Worm (Caenorhabditis elegans) whole organism, young adult: ENCODE data around the gene C10G8.3.

ENCODE experiments used
- B0019.2 ChIP-seq: fragments of 200-800 bp; sonication (Bioruptor generic); conservative IDR thresholded peaks from 2 replicates; pipeline ENCODE4 v1.3.6; 2022; ENCODE audit warnings: missing genetic modification reagents, missing genetic modification characterization, missing compliant biosample characterization
- B0261.1 ChIP-seq: sonication (generic microtip); optimal IDR thresholded peaks from 2 replicates; lab custom pipeline; 2016; ENCODE audit warnings: mild to moderate bottlenecking, missing genetic modification characterization, moderate library complexity, missing compliant biosample characterization
- B0336.3 ChIP-seq: fragments of 200-800 bp; sonication (Bioruptor generic); IDR thresholded peaks from 2 replicates; pipeline ENCODE4 v1.3.6; 2022; ENCODE audit warnings: missing genetic modification characterization, missing compliant biosample characterization
- F22D6.2 ChIP-seq: sonication (generic microtip); optimal IDR thresholded peaks from 2 replicates; lab custom pipeline; 2016; ENCODE audit warnings: mild to moderate bottlenecking, missing genetic modification characterization, missing compliant biosample characterization
- F33H1.4 ChIP-seq: fragments of 200-800 bp; sonication (Bioruptor generic); IDR thresholded peaks from 2 replicates; pipeline ENCODE4 v1.3.6; 2022; ENCODE audit warnings: missing genetic modification reagents, missing genetic modification characterization, missing compliant biosample characterization
- F37B4.10 ChIP-seq: fragments of 200-800 bp; sonication (Bioruptor generic); IDR thresholded peaks from 2 replicates; pipeline ENCODE4 v1.3.6; 2022; ENCODE audit warnings: missing genetic modification characterization, missing compliant biosample characterization
- F49E8.2 ChIP-seq: sonication (generic microtip); optimal IDR thresholded peaks from 3 replicates; lab custom pipeline; 2017; ENCODE audit warnings: missing genetic modification characterization, mild to moderate bottlenecking, missing compliant biosample characterization, antibody characterized with exemption, moderate library complexity; ENCODE audit not compliant: insufficient read depth
- F55B11.4 ChIP-seq: sonication (generic microtip); optimal IDR thresholded peaks from 2 replicates; lab custom pipeline; 2016; ENCODE audit warnings: missing compliant biosample characterization, missing genetic modification characterization, borderline replicate concordance; ENCODE audit not compliant: insufficient read depth
- T07F8.4 ChIP-seq: sonication (generic microtip); optimal IDR thresholded peaks from 2 replicates; lab custom pipeline; 2016; ENCODE audit warnings: mild to moderate bottlenecking, missing genetic modification characterization, moderate library complexity, missing compliant biosample characterization
- T26A5.8 ChIP-seq: sonication (generic microtip); optimal IDR thresholded peaks from 2 replicates; lab custom pipeline; 2016; ENCODE audit warnings: missing genetic modification characterization, missing compliant biosample characterization
- Y53F4B.3 ChIP-seq: fragments of 200-800 bp; sonication (Bioruptor generic); IDR thresholded peaks from 2 replicates; pipeline ENCODE4 v1.3.6; 2022; ENCODE audit warnings: missing genetic modification reagents, missing genetic modification characterization, missing compliant biosample characterization
- Y53G8AR.9 ChIP-seq: fragments of 200-800 bp; sonication (Bioruptor generic); conservative IDR thresholded peaks from 2 replicates; pipeline ENCODE4 v1.3.6; 2022; ENCODE audit warnings: missing genetic modification reagents, missing genetic modification characterization, missing compliant biosample characterization
- Y67H2A.10 ChIP-seq: fragments of 200-800 bp; sonication (Bioruptor generic); conservative IDR thresholded peaks from 2 replicates; pipeline ENCODE4 v1.3.6; 2022; ENCODE audit warnings: missing genetic modification reagents, missing genetic modification characterization, missing compliant biosample characterization
- aptf-3 ChIP-seq: fragments of 200-800 bp; sonication (Bioruptor generic); IDR thresholded peaks from 2 replicates; pipeline ENCODE4 v1.3.6; 2022; ENCODE audit warnings: missing genetic modification characterization, missing compliant biosample characterization
- atf-7 ChIP-seq: sonication (generic microtip); optimal IDR thresholded peaks from 2 replicates; lab custom pipeline; 2017; ENCODE audit warnings: mild to moderate bottlenecking, missing genetic modification characterization, missing compliant biosample characterization
- athp-1 ChIP-seq: sonication (generic microtip); optimal IDR thresholded peaks from 2 replicates; lab custom pipeline; 2017; ENCODE audit warnings: mild to moderate bottlenecking, missing genetic modification characterization, missing compliant biosample characterization
- attf-3 ChIP-seq: fragments of 200-800 bp; sonication (Bioruptor generic); conservative IDR thresholded peaks from 2 replicates; pipeline ENCODE4 v1.3.6; 2022; ENCODE audit warnings: missing genetic modification reagents, missing genetic modification characterization, missing compliant biosample characterization
- attf-5 ChIP-seq: fragments of 200-800 bp; sonication (Bioruptor generic); optimal IDR thresholded peaks from 2 replicates; lab custom pipeline; 2018; ENCODE audit warnings: mild to moderate bottlenecking, missing genetic modification characterization, missing compliant biosample characterization
- attf-6 ChIP-seq: fragments of 200-800 bp; sonication (Bioruptor generic); IDR thresholded peaks from 2 replicates; pipeline ENCODE4 v1.3.6; 2022; ENCODE audit warnings: missing genetic modification reagents, missing genetic modification characterization, missing compliant biosample characterization
- ccch-3 ChIP-seq: fragments of 200-800 bp; sonication (Bioruptor generic); optimal IDR thresholded peaks from 2 replicates; lab custom pipeline; 2018; ENCODE audit warnings: mild to moderate bottlenecking, missing genetic modification characterization, missing compliant biosample characterization
- cebp-1 ChIP-seq, 2 experiments: fragments of 200-800 bp in 1 of 2; sonication (Bioruptor generic) in 1 of 2; sonication (generic microtip) in 1 of 2; IDR thresholded peaks in 1 of 2; optimal IDR thresholded peaks in 1 of 2; 2 replicates each; pipeline versions ENCODE4 v1.3.6 to Lab custom; 2017 to 2022; ENCODE audit warnings: missing compliant biosample characterization in 2 of 2, missing genetic modification characterization in 2 of 2, mild to moderate bottlenecking in 1 of 2, missing genetic modification reagents in 1 of 2, moderate library complexity in 1 of 2
- ceh-100 ChIP-seq: fragments of 200-800 bp; sonication (Bioruptor generic); IDR thresholded peaks from 2 replicates; pipeline ENCODE4 v1.3.6; 2022; ENCODE audit warnings: missing genetic modification reagents, missing genetic modification characterization, missing compliant biosample characterization
- ceh-27 ChIP-seq: fragments of 200-800 bp; sonication (Bioruptor generic); optimal IDR thresholded peaks from 2 replicates; lab custom pipeline; 2018; ENCODE audit warnings: mild to moderate bottlenecking, missing genetic modification characterization, moderate library complexity, missing compliant biosample characterization
- ceh-58 ChIP-seq: fragments of 200-800 bp; sonication (Bioruptor generic); IDR thresholded peaks from 2 replicates; pipeline ENCODE4 v1.3.6; 2022; ENCODE audit warnings: missing genetic modification characterization, missing compliant biosample characterization
- egl-44 ChIP-seq: fragments of 200-800 bp; sonication (Bioruptor generic); IDR thresholded peaks from 2 replicates; pipeline ENCODE4 v1.3.6; 2022; ENCODE audit warnings: missing genetic modification reagents, missing genetic modification characterization, missing compliant biosample characterization
- egrh-3 ChIP-seq: fragments of 200-800 bp; sonication (Bioruptor generic); IDR thresholded peaks from 2 replicates; pipeline ENCODE4 v1.3.6; 2022; ENCODE audit warnings: missing genetic modification reagents, missing genetic modification characterization, missing compliant biosample characterization
- ekl-4 ChIP-seq: fragments of 200-800 bp; sonication (Bioruptor generic); IDR thresholded peaks from 2 replicates; pipeline ENCODE4 v1.3.6; 2022; ENCODE audit warnings: missing genetic modification reagents, missing genetic modification characterization, missing compliant biosample characterization
- ets-4 ChIP-seq: fragments of 200-800 bp; sonication (Bioruptor generic); optimal IDR thresholded peaks from 2 replicates; lab custom pipeline; 2018; ENCODE audit warnings: mild to moderate bottlenecking, missing genetic modification characterization, missing compliant biosample characterization
- hmg-1.2 ChIP-seq: fragments of 200-800 bp; sonication (Bioruptor generic); IDR thresholded peaks from 2 replicates; pipeline ENCODE4 v1.3.6; 2022; ENCODE audit warnings: missing genetic modification reagents, missing genetic modification characterization, missing compliant biosample characterization
- let-607 ChIP-seq, 2 experiments: fragments of 200-800 bp in 1 of 2; sonication (Bioruptor generic) in 1 of 2; sonication (generic microtip) in 1 of 2; optimal IDR thresholded peaks; 2 replicates each; lab custom pipeline; 2016 to 2018; ENCODE audit warnings: mild to moderate bottlenecking in 2 of 2, missing compliant biosample characterization in 2 of 2, missing genetic modification characterization in 2 of 2, moderate library complexity in 2 of 2, missing genotype in 1 of 2
- lin-26 ChIP-seq: fragments of 200-800 bp; sonication (Bioruptor generic); IDR thresholded peaks from 2 replicates; pipeline ENCODE4 v1.3.6; 2022; ENCODE audit warnings: missing genetic modification reagents, missing genetic modification characterization, missing compliant biosample characterization
- lin-40 ChIP-seq: sonication (generic microtip); optimal IDR thresholded peaks from 2 replicates; lab custom pipeline; 2016; ENCODE audit warnings: missing genetic modification characterization, mild to moderate bottlenecking, missing compliant biosample characterization, missing genotype, missing genetic modification reagents
- lin-54 ChIP-seq: fragments of 200-800 bp; sonication (Bioruptor generic); optimal IDR thresholded peaks from 2 replicates; lab custom pipeline; 2018; ENCODE audit warnings: mild to moderate bottlenecking, missing genetic modification characterization, missing compliant biosample characterization
- lir-1 ChIP-seq: fragments of 200-800 bp; sonication (Bioruptor generic); conservative IDR thresholded peaks from 2 replicates; pipeline ENCODE4 v1.3.6; 2022; ENCODE audit warnings: missing genetic modification reagents, missing genetic modification characterization, missing compliant biosample characterization
- lsl-1 ChIP-seq: fragments of 200-800 bp; sonication (Bioruptor generic); optimal IDR thresholded peaks from 2 replicates; lab custom pipeline; 2018; ENCODE audit warnings: mild to moderate bottlenecking, missing genetic modification characterization, moderate library complexity, missing compliant biosample characterization
- madf-10 ChIP-seq: sonication (generic microtip); optimal IDR thresholded peaks from 2 replicates; lab custom pipeline; 2016; ENCODE audit warnings: mild to moderate bottlenecking, missing genetic modification characterization, missing compliant biosample characterization
- madf-8 ChIP-seq: fragments of 200-800 bp; sonication (Bioruptor generic); conservative IDR thresholded peaks from 2 replicates; pipeline ENCODE4 v1.3.6; 2022; ENCODE audit warnings: missing genetic modification reagents, missing genetic modification characterization, missing compliant biosample characterization
- mxl-1 ChIP-seq: sonication (generic microtip); optimal IDR thresholded peaks from 2 replicates; lab custom pipeline; 2016; ENCODE audit warnings: missing genetic modification characterization, missing compliant biosample characterization
- nfya-1 ChIP-seq: sonication (generic microtip); optimal IDR thresholded peaks from 2 replicates; lab custom pipeline; 2017; ENCODE audit warnings: antibody characterized with exemption, missing compliant biosample characterization, missing genetic modification characterization, borderline replicate concordance; ENCODE audit not compliant: insufficient read depth
- nhr-27 ChIP-seq: fragments of 200-800 bp; sonication (Bioruptor generic); optimal IDR thresholded peaks from 2 replicates; lab custom pipeline; 2018; ENCODE audit warnings: mild to moderate bottlenecking, missing genetic modification characterization, moderate library complexity, missing compliant biosample characterization
- pbrm-1 ChIP-seq: fragments of 200-800 bp; sonication (Bioruptor generic); IDR thresholded peaks from 2 replicates; pipeline ENCODE4 v1.3.6; 2022; ENCODE audit warnings: missing genetic modification reagents, missing genetic modification characterization, missing compliant biosample characterization
- rpc-1 ChIP-seq, 2 experiments: fragments of 150-350 bp in 1 of 2; sonication (generic microtip) in 1 of 2; optimal IDR thresholded peaks; 2 replicates each; lab custom pipeline; 2014 to 2018; ENCODE audit warnings: missing biosample characterization in 1 of 2, missing genetic modification characterization in 1 of 2, missing genetic modification reagents in 1 of 2, missing genotype in 1 of 2
- somi-1 ChIP-seq: fragments of 200-800 bp; sonication (Bioruptor generic); optimal IDR thresholded peaks from 2 replicates; lab custom pipeline; 2018; ENCODE audit warnings: mild to moderate bottlenecking, missing genetic modification characterization, missing compliant biosample characterization
- tlf-1 ChIP-seq: fragments of 200-800 bp; sonication (Bioruptor generic); optimal IDR thresholded peaks from 2 replicates; lab custom pipeline; 2018; ENCODE audit warnings: mild to moderate bottlenecking, missing genetic modification characterization, missing compliant biosample characterization
- unc-130 ChIP-seq: sonication (generic microtip); optimal IDR thresholded peaks from 2 replicates; lab custom pipeline; 2016; ENCODE audit warnings: missing genetic modification reagents, missing genetic modification characterization, missing compliant biosample characterization
- unc-62 ChIP-seq: fragments of 150-350 bp; optimal IDR thresholded peaks from 2 replicates; lab custom pipeline; 2014; ENCODE audit warnings: missing biosample characterization, missing genetic modification reagents, missing genetic modification characterization
- ztf-25 ChIP-seq: fragments of 200-800 bp; sonication (Bioruptor generic); IDR thresholded peaks from 2 replicates; pipeline ENCODE4 v1.3.6; 2022; ENCODE audit warnings: missing genetic modification reagents, missing genetic modification characterization, missing compliant biosample characterization
- ztf-26 ChIP-seq: sonication (generic microtip); optimal IDR thresholded peaks from 2 replicates; lab custom pipeline; 2017; ENCODE audit warnings: missing genetic modification characterization, missing compliant biosample characterization

Gene C10G8.3

DNA sequence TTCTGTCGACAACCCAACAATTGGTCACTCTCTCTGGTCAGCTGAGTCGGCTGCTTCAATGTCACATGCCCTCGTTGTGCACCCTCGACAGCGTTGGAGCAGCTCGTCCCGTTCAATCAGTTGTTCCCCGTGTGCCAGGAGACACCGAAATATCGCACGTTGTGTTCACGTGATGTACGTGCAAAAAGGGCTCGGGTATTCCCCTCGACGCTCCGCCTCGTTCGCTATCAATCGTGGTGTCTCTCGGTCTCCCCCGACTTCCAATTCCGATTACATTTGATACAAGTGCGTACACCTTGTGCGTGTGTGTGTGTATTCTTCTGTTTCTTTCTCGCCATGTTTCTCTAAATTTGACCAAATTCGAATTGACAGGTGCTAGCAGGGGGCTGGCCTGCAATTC lies 41.1 kb upstream of the C10G8.3 start (continued):
- TF ChIP-seq nfya-1 (tag; lab: Kevin White, UChicago) (no peak), ceh-27 (GFP tag; lab: Kevin White, UChicago) (no peak), aptf-3 (GFP tag; lab: Robert Waterston, UW) (no peak), nhr-27 (tag; lab: Kevin White, UChicago) (no peak), B0336.3 (peak; percentile 78), B0261.1 (tag; lab: Kevin White, UChicago) (no peak), T26A5.8 (no peak), Y67H2A.10 (GFP tag; lab: Robert Waterston, UW) (no peak), ceh-58 (GFP tag; lab: Robert Waterston, UW) (no peak), lir-1 (GFP tag; lab: Robert Waterston, UW) (peak; percentile 36; the same call in 1 of the 2 replicates), T07F8.4 (tag; lab: Kevin White, UChicago) (no peak), hmg-1.2 (GFP tag; lab: Robert Waterston, UW) (peak; percentile 14; the same call in 1 of the 2 replicates), F22D6.2 (tag; lab: Kevin White, UChicago) (peak; percentile 79), ceh-100 (GFP tag; lab: Robert Waterston, UW) (no peak), cebp-1 (GFP tag; IDR thresholded peaks at IDR 0.05; lab: Robert Waterston, UW) (no peak), cebp-1 (tag; optimal IDR thresholded peaks at IDR 0.05; lab: Kevin White, UChicago) (peak; percentile 81), Y53F4B.3 (GFP tag; lab: Robert Waterston, UW) (no peak), Y53G8AR.9 (GFP tag; lab: Robert Waterston, UW) (peak; percentile 50; the same call in 1 of the 2 replicates), ztf-26 (tag; lab: Kevin White, UChicago) (no peak), tlf-1 (no peak), ztf-25 (GFP tag; lab: Robert Waterston, UW) (no peak), ccch-3 (no peak), F49E8.2 (tag; lab: Kevin White, UChicago) (no peak), attf-6 (GFP tag; lab: Robert Waterston, UW) (no peak), lin-40 (tag; lab: Kevin White, UChicago) (no peak), mxl-1 (no peak), madf-8 (GFP tag; lab: Robert Waterston, UW) (no peak), unc-62 (GFP tag; lab: Kevin White, UChicago) (peak; percentile 4), lsl-1 (GFP tag; lab: Kevin White, UChicago) (no peak), B0019.2 (GFP tag; lab: Robert Waterston, UW) (no peak), ekl-4 (0 out of 2 replicates have a peak, but pooled peaks have one; percentile 44), egl-44 (GFP tag; lab: Robert Waterston, UW) (peak; percentile 84; the same call in 1 of the 2 replicates), rpc-1 (optimal IDR thresholded peaks at IDR 0.05; lab: Kevin White, UChicago) (no peak), rpc-1 (tag; optimal IDR thresholded peaks at IDR 0.05; lab: Kevin White, UChicago) (no peak), somi-1 (GFP tag; lab: Kevin White, UChicago) (peak; percentile 81), F37B4.10 (no peak), attf-5 (peak; percentile 64), egrh-3 (GFP tag; lab: Robert Waterston, UW) (no peak), F33H1.4 (GFP tag; lab: Robert Waterston, UW) (no peak), ets-4 (GFP tag; lab: Kevin White, UChicago) (peak; percentile 62), atf-7 (tag; lab: Kevin White, UChicago) (peak; percentile 82), let-607 (tag; optimal IDR thresholded peaks at IDR 0.05; lab: Kevin White, UChicago) (peak in 1 of 2 experiments; percentile 18), madf-10 (peak; percentile 42), unc-130 (no peak), lin-54 (peak; percentile 41), attf-3 (GFP tag; lab: Robert Waterston, UW) (no peak), pbrm-1 (GFP tag; lab: Robert Waterston, UW) (no peak), F55B11.4 (tag; lab: Kevin White, UChicago) (no peak), athp-1 (tag; lab: Kevin White, UChicago) (no peak), lin-26 (GFP tag; lab: Robert Waterston, UW) (peak; percentile 71)
